Worm (Caenorhabditis elegans): ENCODE results near the gene gbb-2.
A peak's percentile ranks its signal among the peaks of the same experiment; 100 is the strongest.

gbb-2 gene

ce11 chrIV:4482531-4482930 is 24.0 kb downstream of the gbb-2 start, which contains the start of gene M01H9.4:
Gene M01H9.4 (minus strand): TSS chrIV:4482909.
- TF ChIP-seq ces-1 (GFP tag; optimal IDR thresholded peaks at IDR 0.05): no peak
- peak; percentile 39 for TF ChIP-seq tlp-1 (tag; optimal IDR thresholded peaks at IDR 0.05)
- TF ChIP-seq jun-1 (tag; optimal IDR thresholded peaks at IDR 0.05): peak; percentile 2
- no peak for TF ChIP-seq fos-1 (tag; optimal IDR thresholded peaks at IDR 0.05)
- peak in 1 of 2 experiments; percentile 6 for TF ChIP-seq lin-35 (GFP tag; optimal IDR thresholded peaks at IDR 0.05)
- no peak for TF ChIP-seq irx-1 (tag; optimal IDR thresholded peaks at IDR 0.05)
- peak; percentile 17 for TF ChIP-seq nhr-71 (tag; optimal IDR thresholded peaks at IDR 0.05)
- TF ChIP-seq pqm-1 (tag; optimal IDR thresholded peaks at IDR 0.05): peak; percentile 71
- no peak for TF ChIP-seq efl-1 (optimal IDR thresholded peaks at IDR 0.05)
- no peak for TF ChIP-seq efl-1 (GFP tag; optimal IDR thresholded peaks at IDR 0.05 in 1 of 2)
- peak; percentile 9 for TF ChIP-seq nhr-90 (tag; optimal IDR thresholded peaks at IDR 0.05; ENCODE audit: poor library complexity)
- no peak for TF ChIP-seq nhr-84 (tag; optimal IDR thresholded peaks at IDR 0.05)
- TF ChIP-seq ceh-90 (tag; optimal IDR thresholded peaks at IDR 0.05): no peak
- no peak for TF ChIP-seq lin-15B (tag; optimal IDR thresholded peaks at IDR 0.05)
- no peak for TF ChIP-seq lin-14 (GFP tag; optimal IDR thresholded peaks at IDR 0.05)
- TF ChIP-seq elt-2 (tag; optimal IDR thresholded peaks at IDR 0.05): peak; percentile 92

- TF ChIP-seq elt-2 (tag; optimal IDR thresholded peaks at IDR 0.05): peak; percentile 26
- no peak for TF ChIP-seq ceh-88 (GFP tag; IDR thresholded peaks at IDR 0.05)
- TF ChIP-seq hpl-2 (GFP tag; optimal IDR thresholded peaks at IDR 0.05): no peak
- no peak for TF ChIP-seq lin-35 (GFP tag; optimal IDR thresholded peaks at IDR 0.05)
- TF ChIP-seq unc-62 (GFP tag; optimal IDR thresholded peaks at IDR 0.05): no peak
- TF ChIP-seq nhr-84 (tag; optimal IDR thresholded peaks at IDR 0.05): no peak
- TF ChIP-seq unc-98 (GFP tag; IDR thresholded peaks at IDR 0.05): no peak
- TF ChIP-seq lin-39 (tag; optimal IDR thresholded peaks at IDR 0.05): no peak
Observed at ce11 chrIV:4481298-4481697, 25.2 kb downstream of the gbb-2 start.

- no peak for TF ChIP-seq nhr-12 (tag; optimal IDR thresholded peaks at IDR 0.05)
- TF ChIP-seq C04F5.9 (tag; optimal IDR thresholded peaks at IDR 0.05): no peak
- no peak for TF ChIP-seq nhr-237 (tag; optimal IDR thresholded peaks at IDR 0.05)
- no peak for TF ChIP-seq ceh-88 (GFP tag; IDR thresholded peaks at IDR 0.05)
- no peak for TF ChIP-seq ets-5 (GFP tag; IDR thresholded peaks at IDR 0.05)
- TF ChIP-seq hpl-2 (GFP tag; optimal IDR thresholded peaks at IDR 0.05): no peak
- TF ChIP-seq aly-2 (tag; optimal IDR thresholded peaks at IDR 0.05): no peak
- TF ChIP-seq lir-3 (tag; optimal IDR thresholded peaks at IDR 0.05; ENCODE audit: poor library complexity): no peak
- no peak for TF ChIP-seq tlp-1 (tag; optimal IDR thresholded peaks at IDR 0.05)
- no peak for TF ChIP-seq skn-1 (tag; optimal IDR thresholded peaks at IDR 0.05)
- no peak for TF ChIP-seq egl-27 (tag; optimal IDR thresholded peaks at IDR 0.05)
- no peak for TF ChIP-seq hlh-4 (tag; optimal IDR thresholded peaks at IDR 0.05)
- no peak for TF ChIP-seq lin-15B (tag; optimal IDR thresholded peaks at IDR 0.05)
- no peak for TF ChIP-seq nhr-71 (tag; optimal IDR thresholded peaks at IDR 0.05)
- TF ChIP-seq fkh-8 (tag; optimal IDR thresholded peaks at IDR 0.05): no peak
- TF ChIP-seq dsc-1 (tag; optimal IDR thresholded peaks at IDR 0.05): no peak
- TF ChIP-seq mef-2 (tag; optimal IDR thresholded peaks at IDR 0.05): no peak
- TF ChIP-seq ztf-11 (tag; optimal IDR thresholded peaks at IDR 0.05): no peak
- TF ChIP-seq unc-98 (GFP tag; IDR thresholded peaks at IDR 0.05): no peak
Observed at ce11 chrIV:4480027-4480426, 26.5 kb downstream of the gbb-2 start, which contains the start of gene M01H9.10. Gene M01H9.10 (minus strand): TSS chrIV:4480127.

- TF ChIP-seq hlh-4 (tag; optimal IDR thresholded peaks at IDR 0.05) (no peak), nhr-19 (GFP tag; conservative IDR thresholded peaks at IDR 0.05) (peak; percentile 77), lin-39 (tag; optimal IDR thresholded peaks at IDR 0.05) (no peak), pag-3 (tag; optimal IDR thresholded peaks at IDR 0.05; ENCODE audit: borderline replicate concordance, insufficient read depth) (no peak), nhr-71 (tag; optimal IDR thresholded peaks at IDR 0.05) (peak; percentile 9), swsn-7 (tag; optimal IDR thresholded peaks at IDR 0.05) (no peak), mep-1 (tag; optimal IDR thresholded peaks at IDR 0.05) (no peak), sox-4 (tag; optimal IDR thresholded peaks at IDR 0.05) (no peak), nhr-237 (tag; optimal IDR thresholded peaks at IDR 0.05) (no peak), lin-14 (GFP tag; optimal IDR thresholded peaks at IDR 0.05) (peak; percentile 20), lin-13 (GFP tag; optimal IDR thresholded peaks at IDR 0.05) (no peak), nhr-85 (tag) (peak; percentile 45), snu-23 (GFP tag; optimal IDR thresholded peaks at IDR 0.05) (peak; percentile 7), tlp-1 (tag; optimal IDR thresholded peaks at IDR 0.05) (no peak), blmp-1 (tag; optimal IDR thresholded peaks at IDR 0.05) (no peak), nhr-20 (tag; optimal IDR thresholded peaks at IDR 0.05) (peak; percentile 46), C34B4.2 (tag; optimal IDR thresholded peaks at IDR 0.05) (no peak), efl-1 (optimal IDR thresholded peaks at IDR 0.05) (no peak), efl-1 (GFP tag; optimal IDR thresholded peaks at IDR 0.05 in 1 of 2) (peak in 1 of 2 experiments; percentile 25)
Observed at ce11 chrIV:4478612-4479011, 27.9 kb downstream of the gbb-2 start.
